Fruit fly (Drosophila melanogaster) whole organism, embryonic: ENCODE results near the gene CG43400.

Experiments
- B-H1 ChIP-seq: fragments of 200-800 bp; sonication (Bioruptor generic); IDR thresholded peaks from 3 replicates; pipeline ENCODE4 v1.3.6; 2022; ENCODE audit warnings: missing biosample characterization, missing genetic modification characterization
- BtbVII ChIP-seq: fragments of 200-800 bp; sonication (Bioruptor generic); optimal IDR thresholded peaks from 3 replicates; lab custom pipeline; 2017; ENCODE audit warnings: missing biosample characterization, mild to moderate bottlenecking, missing genetic modification characterization
- CG10147 ChIP-seq: fragments of 200-800 bp; sonication (Bioruptor generic); optimal IDR thresholded peaks from 2 replicates; lab custom pipeline; 2019; ENCODE audit warnings: missing biosample characterization, mild to moderate bottlenecking, missing genetic modification characterization, moderate library complexity
- CG10431 ChIP-seq: fragments of 200-800 bp; sonication (Bioruptor generic); optimal IDR thresholded peaks from 3 replicates; lab custom pipeline; 2018; ENCODE audit warnings: missing biosample characterization, mild to moderate bottlenecking, missing genetic modification characterization
- CG12942 ChIP-seq: fragments of 200-800 bp; sonication (Bioruptor generic); optimal IDR thresholded peaks from 3 replicates; lab custom pipeline; 2016; ENCODE audit warnings: missing biosample characterization, missing genetic modification characterization
- CG13624 ChIP-seq: fragments of 200-800 bp; sonication (Bioruptor generic); optimal IDR thresholded peaks from 2 replicates; lab custom pipeline; 2016; ENCODE audit warnings: missing biosample characterization, missing genetic modification characterization
- CG14710 ChIP-seq: fragments of 200-800 bp; sonication (Bioruptor generic); optimal IDR thresholded peaks from 3 replicates; lab custom pipeline; 2019; ENCODE audit warnings: missing biosample characterization, mild to moderate bottlenecking, missing genetic modification characterization, moderate library complexity
- CG15269 ChIP-seq: fragments of 200-800 bp; sonication (Bioruptor generic); optimal IDR thresholded peaks from 2 replicates; lab custom pipeline; 2018; ENCODE audit warnings: missing biosample characterization, mild to moderate bottlenecking, missing genetic modification characterization, moderate library complexity
- CG18011 ChIP-seq: fragments of 200-800 bp; sonication (Bioruptor generic); optimal IDR thresholded peaks from 2 replicates; lab custom pipeline; 2017; ENCODE audit warnings: missing biosample characterization, missing genetic modification characterization, mild to moderate bottlenecking, moderate library complexity, missing genotype
- CG2202 ChIP-seq: fragments of 200-800 bp; sonication (Bioruptor generic); optimal IDR thresholded peaks from 2 replicates; lab custom pipeline; 2018; ENCODE audit warnings: missing biosample characterization, mild to moderate bottlenecking, missing genetic modification characterization
- CG2712 ChIP-seq: fragments of 200-800 bp; optimal IDR thresholded peaks from 3 replicates; lab custom pipeline; 2019; ENCODE audit warnings: missing biosample characterization, mild to moderate bottlenecking, missing genetic modification characterization, moderate library complexity
- CG30403 ChIP-seq: fragments of 200-800 bp; sonication (Bioruptor generic); optimal IDR thresholded peaks from 3 replicates; lab custom pipeline; 2016; ENCODE audit warnings: missing biosample characterization, missing genetic modification characterization
- CG30431 ChIP-seq: fragments of 200-800 bp; sonication (Bioruptor generic); optimal IDR thresholded peaks from 2 replicates; lab custom pipeline; 2017; ENCODE audit warnings: missing biosample characterization, missing genetic modification characterization
- CG33557 ChIP-seq: fragments of 200-800 bp; sonication (Bioruptor generic); optimal IDR thresholded peaks from 2 replicates; lab custom pipeline; 2019; ENCODE audit warnings: missing biosample characterization, mild to moderate bottlenecking, missing genetic modification characterization, moderate library complexity
- CG3407 ChIP-seq: fragments of 200-800 bp; sonication (Bioruptor generic); optimal IDR thresholded peaks from 2 replicates; lab custom pipeline; 2018; ENCODE audit warnings: missing biosample characterization, mild to moderate bottlenecking, missing genetic modification characterization
- CG3726 ChIP-seq: fragments of 200-800 bp; sonication (Bioruptor generic); IDR thresholded peaks from 3 replicates; pipeline ENCODE4, ENCODE4 v1.3.6; 2022; ENCODE audit warnings: missing biosample characterization, missing genetic modification characterization
- CG43689 ChIP-seq: fragments of 200-800 bp; sonication (Bioruptor generic); IDR thresholded peaks from 2 replicates; pipeline ENCODE4 v1.3.6; 2022; ENCODE audit warnings: missing biosample characterization, missing genetic modification characterization
- CG4854 ChIP-seq: fragments of 200-800 bp; sonication (Bioruptor generic); optimal IDR thresholded peaks from 2 replicates; lab custom pipeline; 2016; ENCODE audit warnings: missing biosample characterization, missing genetic modification characterization, inconsistent platforms
- CG6175 ChIP-seq: fragments of 200-800 bp; sonication (Bioruptor generic); IDR thresholded peaks from 3 replicates; pipeline ENCODE4 v1.3.6; 2022; ENCODE audit warnings: missing biosample characterization, missing genetic modification characterization
- CG6765 ChIP-seq: fragments of 200-800 bp; sonication (Bioruptor generic); optimal IDR thresholded peaks from 3 replicates; lab custom pipeline; 2017; ENCODE audit warnings: missing biosample characterization, mild to moderate bottlenecking, missing genetic modification characterization
- CG7271 ChIP-seq: fragments of 200-800 bp; sonication (Bioruptor generic); optimal IDR thresholded peaks from 2 replicates; lab custom pipeline; 2018; ENCODE audit warnings: missing biosample characterization, mild to moderate bottlenecking, missing genetic modification characterization, moderate library complexity
- CG7928 ChIP-seq: fragments of 200-800 bp; sonication (Bioruptor generic); optimal IDR thresholded peaks from 2 replicates; lab custom pipeline; 2017; ENCODE audit warnings: missing biosample characterization, mild to moderate bottlenecking, missing genetic modification characterization
- CG9876 ChIP-seq: fragments of 200-800 bp; sonication (Bioruptor generic); optimal IDR thresholded peaks from 2 replicates; lab custom pipeline; 2016; ENCODE audit warnings: missing biosample characterization, missing genetic modification characterization
- Camta ChIP-seq: fragments of 200-800 bp; sonication (Bioruptor generic); optimal IDR thresholded peaks from 2 replicates; lab custom pipeline; 2016; ENCODE audit warnings: missing biosample characterization, missing genetic modification characterization
- Chrac-16 ChIP-seq: fragments of 200-800 bp; sonication (Bioruptor generic); optimal IDR thresholded peaks from 3 replicates; lab custom pipeline; 2016; ENCODE audit warnings: missing biosample characterization, missing genetic modification characterization
- Dbx ChIP-seq: fragments of 200-800 bp; sonication (Bioruptor generic); IDR thresholded peaks from 3 replicates; pipeline ENCODE4 v1.3.6; 2022; ENCODE audit warnings: missing biosample characterization, missing genetic modification characterization
- Dp ChIP-seq: fragments of 200-800 bp; sonication (Bioruptor generic); optimal IDR thresholded peaks from 2 replicates; lab custom pipeline; 2018; ENCODE audit warnings: missing biosample characterization, mild to moderate bottlenecking, missing genetic modification characterization, moderate library complexity
- Dref ChIP-seq: fragments of 200-800 bp; sonication (Bioruptor generic); IDR thresholded peaks from 2 replicates; pipeline ENCODE4 v1.3.6; 2022; ENCODE audit warnings: missing biosample characterization, missing genetic modification characterization
- E2f2 ChIP-seq: fragments of 200-800 bp; sonication (Bioruptor generic); IDR thresholded peaks from 2 replicates; pipeline ENCODE4 v1.3.6; 2022; ENCODE audit warnings: missing biosample characterization, missing genetic modification characterization
- Hand ChIP-seq: fragments of 200-800 bp; sonication (Bioruptor generic); optimal IDR thresholded peaks from 2 replicates; lab custom pipeline; 2017; ENCODE audit warnings: mild to moderate bottlenecking, missing biosample characterization, missing genetic modification reagents, missing genetic modification characterization
- Myb ChIP-seq: fragments of 200-800 bp; sonication (Bioruptor generic); optimal IDR thresholded peaks from 2 replicates; lab custom pipeline; 2016; ENCODE audit warnings: missing biosample characterization, missing genetic modification characterization
- NC2α ChIP-seq: fragments of 200-800 bp; sonication (Bioruptor generic); optimal IDR thresholded peaks from 2 replicates; lab custom pipeline; 2016; ENCODE audit warnings: missing biosample characterization, missing genetic modification characterization
- Nf-YA ChIP-seq: fragments of 200-800 bp; sonication (Bioruptor generic); IDR thresholded peaks from 2 replicates; pipeline ENCODE4 v1.3.6; 2022; ENCODE audit warnings: missing biosample characterization, missing genetic modification characterization
- Ravus ChIP-seq: fragments of 200-800 bp; sonication (Bioruptor generic); IDR thresholded peaks from 2 replicates; pipeline ENCODE4 v1.3.6; 2022; ENCODE audit warnings: missing biosample characterization, missing genetic modification characterization
- Rx ChIP-seq: fragments of 200-800 bp; sonication (Bioruptor generic); IDR thresholded peaks from 2 replicates; pipeline ENCODE4 v1.3.6; 2022; ENCODE audit warnings: missing biosample characterization, missing genetic modification characterization
- Sin3A ChIP-seq: fragments of >200 bp; optimal IDR thresholded peaks from 2 replicates; lab custom pipeline; 2018
- Vsx1 ChIP-seq: fragments of 200-800 bp; sonication (Bioruptor generic); optimal IDR thresholded peaks from 2 replicates; lab custom pipeline; 2017; ENCODE audit warnings: missing biosample characterization, mild to moderate bottlenecking, missing genetic modification characterization, missing genetic modification reagents
- ab ChIP-seq: fragments of 200-800 bp; sonication (Bioruptor generic); optimal IDR thresholded peaks from 2 replicates; lab custom pipeline; 2016; ENCODE audit warnings: missing biosample characterization, missing genetic modification characterization
- ato ChIP-seq: fragments of 200-800 bp; sonication (Bioruptor generic); IDR thresholded peaks from 2 replicates; pipeline ENCODE4 v1.3.6; 2022; ENCODE audit warnings: missing biosample characterization, missing genetic modification characterization; ENCODE audit not compliant: partially characterized antibody
- cato ChIP-seq: fragments of 200-800 bp; sonication (Bioruptor generic); optimal IDR thresholded peaks from 2 replicates; lab custom pipeline; 2016; ENCODE audit warnings: missing biosample characterization, missing genetic modification characterization, borderline replicate concordance
- dimm ChIP-seq: fragments of 200-800 bp; sonication (Bioruptor generic); IDR thresholded peaks from 2 replicates; pipeline ENCODE4 v1.3.6; 2022; ENCODE audit warnings: missing biosample characterization, missing genetic modification characterization
- ewg ChIP-seq: fragments of 200-800 bp; sonication (Bioruptor generic); optimal IDR thresholded peaks from 3 replicates; lab custom pipeline; 2017; ENCODE audit warnings: mild to moderate bottlenecking, missing biosample characterization, missing genetic modification reagents, missing genetic modification characterization
- grau ChIP-seq: fragments of 200-800 bp; optimal IDR thresholded peaks from 3 replicates; lab custom pipeline; 2019; ENCODE audit warnings: missing biosample characterization, mild to moderate bottlenecking, missing genetic modification characterization, moderate library complexity
- h ChIP-seq: fragments of >200 bp; optimal IDR thresholded peaks from 2 replicates; lab custom pipeline; 2017
- lbe ChIP-seq: fragments of 200-800 bp; sonication (Bioruptor generic); optimal IDR thresholded peaks from 2 replicates; lab custom pipeline; 2016; ENCODE audit warnings: missing biosample characterization, mild to moderate bottlenecking, missing genetic modification characterization
- lmd ChIP-seq: fragments of 200-800 bp; sonication (Bioruptor generic); IDR thresholded peaks from 2 replicates; pipeline ENCODE4 v1.3.6; 2022; ENCODE audit warnings: missing biosample characterization, missing genetic modification characterization
- luna ChIP-seq: fragments of 200-800 bp; sonication (Bioruptor generic); optimal IDR thresholded peaks from 2 replicates; lab custom pipeline; 2016; ENCODE audit warnings: missing biosample characterization, missing genetic modification characterization
- peb ChIP-seq: fragments of 200-800 bp; sonication (Bioruptor generic); IDR thresholded peaks from 2 replicates; pipeline ENCODE4 v1.3.6; 2022; ENCODE audit warnings: missing biosample characterization, missing genetic modification characterization
- pzg ChIP-seq: fragments of 200-800 bp; sonication (Bioruptor generic); optimal IDR thresholded peaks from 3 replicates; lab custom pipeline; 2018; ENCODE audit warnings: missing biosample characterization, mild to moderate bottlenecking, missing genetic modification characterization, moderate library complexity
- tup ChIP-seq: fragments of 200-800 bp; sonication (Bioruptor generic); optimal IDR thresholded peaks from 2 replicates; lab custom pipeline; 2016; ENCODE audit warnings: missing biosample characterization, mild to moderate bottlenecking, missing genetic modification characterization, moderate library complexity
- unc-4 ChIP-seq: fragments of 200-800 bp; sonication (Bioruptor generic); IDR thresholded peaks from 2 replicates; pipeline ENCODE4 v1.3.6; 2022; ENCODE audit warnings: missing biosample characterization, missing genetic modification characterization; ENCODE audit not compliant: partially characterized antibody
- unpg ChIP-seq: fragments of 200-800 bp; sonication (Bioruptor generic); optimal IDR thresholded peaks from 3 replicates; lab custom pipeline; 2018; ENCODE audit warnings: missing biosample characterization, mild to moderate bottlenecking, missing genetic modification characterization, moderate library complexity

CG43400 gene

DNA sequence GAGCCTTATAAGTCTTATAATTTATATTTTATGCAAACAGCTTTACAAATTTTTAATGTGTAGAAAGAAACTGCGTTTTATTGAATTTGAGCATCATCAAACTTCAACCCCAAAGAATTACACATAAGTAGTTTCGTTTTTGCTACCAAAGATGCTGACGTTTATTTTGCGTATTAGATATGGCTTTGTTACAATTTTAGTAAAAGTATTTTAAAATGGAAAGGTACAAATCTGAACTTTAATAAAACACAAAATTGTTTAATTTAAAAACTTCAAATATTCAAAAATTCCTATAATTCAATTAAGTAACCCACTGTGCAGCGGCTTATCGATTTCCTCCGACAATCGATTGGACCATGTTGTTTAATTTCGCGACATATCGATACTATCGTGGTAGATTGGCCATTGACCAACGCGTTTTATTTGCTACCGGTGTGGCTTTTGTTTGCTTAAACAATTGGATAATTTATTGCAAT is 26.4 kb upstream of the CG43400 start, which contains the start of gene prg (continued):
- peak; percentile 49 for TF ChIP-seq luna
- TF ChIP-seq NC2α: peak; percentile 42
- peak; percentile 42 for TF ChIP-seq CG4854 (GFP tag; lab: Kevin White, UChicago)
- TF ChIP-seq pzg: peak; percentile 59
- peak; percentile 81 for TF ChIP-seq Dbx (GFP tag; lab: Robert Waterston, UW)
- TF ChIP-seq Dref: peak; percentile 95
- peak; percentile 59 for TF ChIP-seq Dp
- no peak for TF ChIP-seq peb
- peak; percentile 78 for TF ChIP-seq grau (tag; lab: Kevin White, UChicago)
- TF ChIP-seq CG33557 (GFP tag; lab: Kevin White, UChicago): no peak
- peak; percentile 47 for TF ChIP-seq Chrac-16
- peak; percentile 26; the same call in 1 of the 2 replicates for TF ChIP-seq lmd (GFP tag; lab: Robert Waterston, UW)
- TF ChIP-seq tup (GFP tag; lab: Kevin White, UChicago): peak; percentile 16
- no peak for TF ChIP-seq CG30431 (GFP tag; lab: Kevin White, UChicago)
- TF ChIP-seq CG3407: peak; percentile 3
- TF ChIP-seq CG30403 (GFP tag; lab: Kevin White, UChicago): peak; percentile 74
- peak; percentile 31 for TF ChIP-seq Vsx1 (GFP tag; lab: Kevin White, UChicago)
- peak; percentile 66 for TF ChIP-seq CG13624 (GFP tag; lab: Kevin White, UChicago)
- no peak for TF ChIP-seq Sin3A (lab: Kevin White, UChicago)
- TF ChIP-seq CG7928 (GFP tag; lab: Kevin White, UChicago): peak; percentile 37
- peak; percentile 55 for TF ChIP-seq Myb
- TF ChIP-seq Ravus (GFP tag; lab: Robert Waterston, UW): no peak
- TF ChIP-seq BtbVII: peak; percentile 55
- TF ChIP-seq CG15269 (tag; lab: Kevin White, UChicago): peak; percentile 68
- no peak for TF ChIP-seq CG7271 (tag; lab: Kevin White, UChicago)
- no peak for TF ChIP-seq CG3726
- TF ChIP-seq CG10431 (GFP tag; lab: Kevin White, UChicago): peak; percentile 51
- peak; percentile 69 for TF ChIP-seq CG14710 (tag; lab: Kevin White, UChicago)
- TF ChIP-seq Hand (GFP tag; lab: Kevin White, UChicago): peak; percentile 51
- TF ChIP-seq Rx (GFP tag; lab: Robert Waterston, UW): no peak
- peak; percentile 77 for TF ChIP-seq unpg (GFP tag; lab: Kevin White, UChicago)
- peak; percentile 38 for TF ChIP-seq CG18011 (GFP tag; lab: Kevin White, UChicago)
- peak; percentile 1 for TF ChIP-seq CG12942 (GFP tag; lab: Kevin White, UChicago)
- no peak for TF ChIP-seq dimm (GFP tag; lab: Robert Waterston, UW)
- TF ChIP-seq unc-4 (GFP tag; lab: Robert Waterston, UW): peak; percentile 94
- no peak for TF ChIP-seq CG9876 (GFP tag; lab: Kevin White, UChicago)
- no peak for TF ChIP-seq Nf-YA (GFP tag; lab: Robert Waterston, UW)
- no peak for TF ChIP-seq h (lab: Kevin White, UChicago)
- TF ChIP-seq CG6175: no peak
- no peak for TF ChIP-seq ab
- no peak for TF ChIP-seq B-H1 (GFP tag; lab: Robert Waterston, UW)
- peak; percentile 19 for TF ChIP-seq ewg (GFP tag; lab: Kevin White, UChicago)
- peak; percentile 64 for TF ChIP-seq lbe (GFP tag; lab: Kevin White, UChicago)
- TF ChIP-seq CG43689: no peak; the same call in 1 of the 2 replicates
- TF ChIP-seq ato (GFP tag; lab: Robert Waterston, UW): peak; percentile 97
- TF ChIP-seq cato: peak; percentile 14
- peak; percentile 81 for TF ChIP-seq CG10147
- no peak for TF ChIP-seq CG2202 (tag; lab: Kevin White, UChicago)
- TF ChIP-seq Camta: peak; percentile 62
- TF ChIP-seq CG2712 (tag; lab: Kevin White, UChicago): peak; percentile 71
- TF ChIP-seq CG6765 (GFP tag; lab: Kevin White, UChicago): peak; percentile 16
- peak; percentile 61 for TF ChIP-seq E2f2 (GFP tag; lab: Robert Waterston, UW)
